Worm (Caenorhabditis elegans): Measurements from ENCODE around the gene Y69A2AR.28.

Gene Y69A2AR.28

ce11 chrIV:2581483-2581882 is 31.4 kb downstream of the Y69A2AR.28 start, which contains the start of gene nhr-242:
Gene nhr-242, minus strand, starts transcription at chrIV:2581583.
- TF ChIP-seq peb-1 (tag; optimal IDR thresholded peaks at IDR 0.05), result no peak
- no peak for TF ChIP-seq mdl-1 (tag; optimal IDR thresholded peaks at IDR 0.05)
- TF ChIP-seq ztf-4 (tag; optimal IDR thresholded peaks at IDR 0.05), result no peak
- TF ChIP-seq nhr-12 (tag; optimal IDR thresholded peaks at IDR 0.05), result no peak
- no peak for TF ChIP-seq ceh-82 (tag; optimal IDR thresholded peaks at IDR 0.05)
- no peak for TF ChIP-seq mab-5 (tag; optimal IDR thresholded peaks at IDR 0.05)
- no peak for TF ChIP-seq Y55F3AM.14 (GFP tag; optimal IDR thresholded peaks at IDR 0.05)
- TF ChIP-seq ztf-11 (tag; optimal IDR thresholded peaks at IDR 0.05), result no peak
- TF ChIP-seq snpc-4 (tag; optimal IDR thresholded peaks at IDR 0.05), result no peak
- no peak for TF ChIP-seq ama-1 (optimal IDR thresholded peaks at IDR 0.05)
- no peak for TF ChIP-seq blmp-1 (tag; optimal IDR thresholded peaks at IDR 0.05; ENCODE audit: insufficient read depth)
- no peak for TF ChIP-seq zag-1 (tag; optimal IDR thresholded peaks at IDR 0.05)
- TF ChIP-seq lin-11 (tag; optimal IDR thresholded peaks at IDR 0.05), result no peak
- TF ChIP-seq unc-39 (tag; optimal IDR thresholded peaks at IDR 0.05), result no peak
- TF ChIP-seq alr-1 (tag; optimal IDR thresholded peaks at IDR 0.05), result no peak

ce11 chrIV:2573122-2573521 is 39.7 kb downstream of the Y69A2AR.28 start:
- TF ChIP-seq nhr-6 (tag; optimal IDR thresholded peaks at IDR 0.05) (no peak), blmp-1 (tag; optimal IDR thresholded peaks at IDR 0.05; ENCODE audit: insufficient read depth) (no peak), lin-13 (GFP tag; optimal IDR thresholded peaks at IDR 0.05) (no peak), mdl-1 (tag; optimal IDR thresholded peaks at IDR 0.05) (no peak), elt-1 (tag; optimal IDR thresholded peaks at IDR 0.05) (no peak), snpc-4 (tag; optimal IDR thresholded peaks at IDR 0.05) (no peak), aly-2 (tag; optimal IDR thresholded peaks at IDR 0.05) (no peak), alr-1 (tag; optimal IDR thresholded peaks at IDR 0.05) (no peak), mab-5 (tag; optimal IDR thresholded peaks at IDR 0.05) (no peak), ZK546.5 (tag; optimal IDR thresholded peaks at IDR 0.05) (no peak), nhr-11 (tag; optimal IDR thresholded peaks at IDR 0.05) (no peak), ztf-4 (tag; optimal IDR thresholded peaks at IDR 0.05) (no peak), nhr-237 (tag; optimal IDR thresholded peaks at IDR 0.05) (no peak), crh-2 (tag; optimal IDR thresholded peaks at IDR 0.05) (no peak), nhr-25 (tag; optimal IDR thresholded peaks at IDR 0.05) (no peak), ztf-1 (GFP tag; conservative IDR thresholded peaks at IDR 0.05) (no peak), lin-39 (tag; optimal IDR thresholded peaks at IDR 0.05) (no peak), gmeb-1 (tag; optimal IDR thresholded peaks at IDR 0.05) (no peak)

- TF ChIP-seq R02D3.7 (tag; optimal IDR thresholded peaks at IDR 0.05) (no peak), fos-1 (tag; optimal IDR thresholded peaks at IDR 0.05) (no peak), lin-13 (GFP tag; optimal IDR thresholded peaks at IDR 0.05) (no peak), ztf-4 (tag; optimal IDR thresholded peaks at IDR 0.05) (no peak), sma-3 (GFP tag; optimal IDR thresholded peaks at IDR 0.05) (no peak), sem-4 (tag; optimal IDR thresholded peaks at IDR 0.05) (no peak), unc-39 (tag; optimal IDR thresholded peaks at IDR 0.05) (no peak), mbf-1 (tag; optimal IDR thresholded peaks at IDR 0.05) (no peak), nhr-21 (tag; optimal IDR thresholded peaks at IDR 0.05) (no peak), ceh-16 (tag; optimal IDR thresholded peaks at IDR 0.05) (no peak), nhr-25 (tag; optimal IDR thresholded peaks at IDR 0.05) (no peak), ceh-82 (tag; optimal IDR thresholded peaks at IDR 0.05) (no peak), C34F6.9 (tag; optimal IDR thresholded peaks at IDR 0.05) (no peak), nhr-11 (tag; optimal IDR thresholded peaks at IDR 0.05) (no peak)
Observed at ce11 chrIV:2572107-2572506, 40.8 kb downstream of the Y69A2AR.28 start, which contains the start of gene Y69A2AR.51. Gene Y69A2AR.51, plus strand, starts transcription at chrIV:2572407.

ce11 chrIV:2568267-2568666 is 44.6 kb downstream of the Y69A2AR.28 start, which contains the start of the genes Y69A2AR.25 and Y69A2AR.12:
Gene Y69A2AR.25, minus strand, starts transcription at chrIV:2568367.
Gene Y69A2AR.12, plus strand, starts transcription at chrIV:2568614.
- no peak for TF ChIP-seq gmeb-1 (tag; optimal IDR thresholded peaks at IDR 0.05)
- TF ChIP-seq C34F6.9 (tag; optimal IDR thresholded peaks at IDR 0.05), result no peak
- no peak for TF ChIP-seq Y55F3AM.14 (GFP tag; optimal IDR thresholded peaks at IDR 0.05)
- no peak for TF ChIP-seq ama-1 (optimal IDR thresholded peaks at IDR 0.05)
- no peak for TF ChIP-seq dmd-4 (tag; optimal IDR thresholded peaks at IDR 0.05)
- no peak for TF ChIP-seq nhr-23 (tag; optimal IDR thresholded peaks at IDR 0.05)
- TF ChIP-seq nhr-77 (tag; optimal IDR thresholded peaks at IDR 0.05), result no peak
- no peak for TF ChIP-seq F13H6.1 (tag; optimal IDR thresholded peaks at IDR 0.05)
- no peak for TF ChIP-seq mab-5 (tag; optimal IDR thresholded peaks at IDR 0.05)
- TF ChIP-seq elt-1 (tag; optimal IDR thresholded peaks at IDR 0.05), result no peak
- no peak for TF ChIP-seq lin-13 (GFP tag; optimal IDR thresholded peaks at IDR 0.05)
- TF ChIP-seq fos-1 (tag; optimal IDR thresholded peaks at IDR 0.05), result no peak
- TF ChIP-seq ztf-11 (tag; optimal IDR thresholded peaks at IDR 0.05), result no peak
- no peak for TF ChIP-seq alr-1 (tag; optimal IDR thresholded peaks at IDR 0.05)

All from whole organism, L2 larva.